Worm (Caenorhabditis elegans): Measurements from ENCODE around the gene his-24.

- TF ChIP-seq dmd-4 (tag; optimal IDR thresholded peaks at IDR 0.05) (no peak), lin-13 (GFP tag; optimal IDR thresholded peaks at IDR 0.05) (no peak), nhr-12 (tag; optimal IDR thresholded peaks at IDR 0.05) (no peak), ZK546.5 (tag; optimal IDR thresholded peaks at IDR 0.05) (no peak), ama-1 (optimal IDR thresholded peaks at IDR 0.05) (no peak), fos-1 (tag; optimal IDR thresholded peaks at IDR 0.05) (no peak), R02D3.7 (tag; optimal IDR thresholded peaks at IDR 0.05) (no peak)
These were observed 20.5 kb downstream of the his-24 start for ce11 chrX:14510358-14510757.

Measured in whole organism, L2 larva.